Worm (Caenorhabditis elegans) whole organism, young adult: ENCODE results near the gene oac-24.

ENCODE experiments used
- B0019.2 ChIP-seq: fragments of 200-800 bp; sonication (Bioruptor generic); conservative IDR thresholded peaks from 2 replicates; pipeline ENCODE4 v1.3.6; 2022; ENCODE audit warnings: missing genetic modification reagents, missing genetic modification characterization, missing compliant biosample characterization
- aptf-3 ChIP-seq: fragments of 200-800 bp; sonication (Bioruptor generic); IDR thresholded peaks from 2 replicates; pipeline ENCODE4 v1.3.6; 2022; ENCODE audit warnings: missing genetic modification characterization, missing compliant biosample characterization
- ccch-3 ChIP-seq: fragments of 200-800 bp; sonication (Bioruptor generic); optimal IDR thresholded peaks from 2 replicates; lab custom pipeline; 2018; ENCODE audit warnings: mild to moderate bottlenecking, missing genetic modification characterization, missing compliant biosample characterization
- him-1 ChIP-seq: sonication (generic microtip); optimal IDR thresholded peaks from 2 replicates; lab custom pipeline; 2016; ENCODE audit warnings: missing genotype, missing genetic modification reagents, missing genetic modification characterization, missing compliant biosample characterization
- madf-8 ChIP-seq: fragments of 200-800 bp; sonication (Bioruptor generic); conservative IDR thresholded peaks from 2 replicates; pipeline ENCODE4 v1.3.6; 2022; ENCODE audit warnings: missing genetic modification reagents, missing genetic modification characterization, missing compliant biosample characterization
- mes-4 ChIP-seq: sonication (generic microtip); optimal IDR thresholded peaks from 2 replicates; lab custom pipeline; 2016; ENCODE audit warnings: missing genotype, missing genetic modification characterization, missing compliant biosample characterization
- nfya-1 ChIP-seq: sonication (generic microtip); optimal IDR thresholded peaks from 2 replicates; lab custom pipeline; 2017; ENCODE audit warnings: antibody characterized with exemption, missing compliant biosample characterization, missing genetic modification characterization, borderline replicate concordance; ENCODE audit not compliant: insufficient read depth
- sdz-38 ChIP-seq: sonication (generic microtip); optimal IDR thresholded peaks from 2 replicates; lab custom pipeline; 2016; ENCODE audit warnings: missing genotype, missing genetic modification characterization, missing compliant biosample characterization
- snpc-4 ChIP-seq, 5 experiments: fragments of 150-350 bp in 1 of 5; sonication (generic microtip) in 4 of 5; optimal IDR thresholded peaks; 2 replicates each; lab custom pipeline; 2014 to 2018; ENCODE audit warnings: missing genetic modification characterization in 5 of 5, missing biosample characterization in 3 of 5, antibody characterized with exemption in 2 of 5, mild to moderate bottlenecking in 2 of 5, missing compliant biosample characterization in 2 of 5, missing genotype in 2 of 5, moderate library complexity in 2 of 5, missing genetic modification reagents in 1 of 5
- unc-130 ChIP-seq: sonication (generic microtip); optimal IDR thresholded peaks from 2 replicates; lab custom pipeline; 2016; ENCODE audit warnings: missing genetic modification reagents, missing genetic modification characterization, missing compliant biosample characterization
- unc-62 ChIP-seq: fragments of 150-350 bp; optimal IDR thresholded peaks from 2 replicates; lab custom pipeline; 2014; ENCODE audit warnings: missing biosample characterization, missing genetic modification reagents, missing genetic modification characterization
- zfh-2 ChIP-seq: fragments of 200-800 bp; sonication (Bioruptor generic); conservative IDR thresholded peaks from 2 replicates; pipeline ENCODE4 v1.3.6; 2022; ENCODE audit warnings: missing genetic modification reagents, missing genetic modification characterization, missing compliant biosample characterization

- no peak for TF ChIP-seq mes-4 (tag; lab: Kevin White, UChicago)
- TF ChIP-seq him-1: no peak
- no peak for TF ChIP-seq nfya-1 (tag; lab: Kevin White, UChicago)
- no peak for TF ChIP-seq zfh-2 (GFP tag; lab: Robert Waterston, UW)
- TF ChIP-seq madf-8 (GFP tag; lab: Robert Waterston, UW): no peak
- no peak for TF ChIP-seq aptf-3 (GFP tag; lab: Robert Waterston, UW)
- TF ChIP-seq B0019.2 (GFP tag; lab: Robert Waterston, UW): no peak
- no peak for TF ChIP-seq unc-130 (GFP tag; lab: Kevin White, UChicago)
- no peak for TF ChIP-seq sdz-38 (tag; lab: Kevin White, UChicago)
- TF ChIP-seq ccch-3 (GFP tag; lab: Kevin White, UChicago): no peak
- TF ChIP-seq snpc-4 (GFP tag; optimal IDR thresholded peaks at IDR 0.05; lab: Kevin White, UChicago): no peak
- TF ChIP-seq snpc-4 (tag; optimal IDR thresholded peaks at IDR 0.05; lab: Kevin White, UChicago): no peak
- TF ChIP-seq unc-62 (GFP tag; lab: Kevin White, UChicago): no peak
These were observed 10.4 kb downstream of the oac-24 start for ce11 chrV:4720884-4721464.
